Fruit fly (Drosophila melanogaster): ENCODE data around the gene Fkbp39.

The Fkbp39 gene

DNA sequence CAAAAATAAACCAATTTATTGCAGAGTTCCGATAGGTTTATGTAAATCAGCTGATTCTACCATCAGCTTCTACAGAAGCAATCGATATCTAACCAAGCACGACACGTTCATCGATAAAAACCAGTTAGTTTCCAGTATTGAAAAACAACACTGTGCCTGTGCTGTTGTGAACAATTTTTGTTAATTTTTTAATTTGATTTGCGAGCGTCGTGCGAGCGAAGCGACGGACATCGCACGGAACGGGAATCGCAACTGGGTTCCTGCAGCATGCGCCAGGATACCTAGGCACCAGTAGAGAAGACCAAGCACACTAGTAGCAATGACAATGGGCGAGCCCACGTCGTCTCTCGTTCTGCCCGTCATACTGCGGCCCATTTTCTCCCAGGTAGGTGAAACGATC lies 38.9 kb upstream of the Fkbp39 start, which contains the start of the genes Ccm3 and CG6136 (continued):
- TF ChIP-seq CG3281 (GFP tag; optimal IDR thresholded peaks at IDR 0.05) (peak; percentile 35), dysf (GFP tag; IDR thresholded peaks at IDR 0.05) (peak; percentile 43; the same call in 2 of the 3 replicates), maf-S (GFP tag; optimal IDR thresholded peaks at IDR 0.05) (no peak), Dp (GFP tag; optimal IDR thresholded peaks at IDR 0.05) (peak; percentile 52), pzg (GFP tag; optimal IDR thresholded peaks at IDR 0.05) (peak; percentile 86), luna (GFP tag; optimal IDR thresholded peaks at IDR 0.05) (peak; percentile 22), CG10147 (GFP tag; optimal IDR thresholded peaks at IDR 0.05) (peak; percentile 48), pb (GFP tag; optimal IDR thresholded peaks at IDR 0.05) (peak; percentile 23), hbn (GFP tag; IDR thresholded peaks at IDR 0.05; ENCODE audit: partially characterized antibody) (peak; percentile 89), CG11247 (GFP tag; IDR thresholded peaks at IDR 0.05) (peak; percentile 44; the same call in 1 of the 2 replicates), gce (GFP tag; IDR thresholded peaks at IDR 0.05) (no peak), CG16779 (GFP tag; IDR thresholded peaks at IDR 0.05) (no peak), NFAT (GFP tag; IDR thresholded peaks at IDR 0.05) (peak; percentile 61; the same call in 1 of the 2 replicates), sob (GFP tag; IDR thresholded peaks at IDR 0.05) (peak; percentile 84), Side (GFP tag; optimal IDR thresholded peaks at IDR 0.05) (peak; percentile 59), unpg (GFP tag; optimal IDR thresholded peaks at IDR 0.05) (peak; percentile 36), Dbx (GFP tag; IDR thresholded peaks at IDR 0.05) (peak; percentile 75), CG1603 (tag; optimal IDR thresholded peaks at IDR 0.05) (peak; percentile 68), CG2712 (tag; optimal IDR thresholded peaks at IDR 0.05) (peak; percentile 27), vvl (GFP tag; IDR thresholded peaks at IDR 0.05) (peak; percentile 91), hb (GFP tag; IDR thresholded peaks at IDR 0.05; ENCODE audit: partially characterized antibody) (peak; percentile 86), CG11695 (GFP tag; IDR thresholded peaks at IDR 0.05) (0 out of 3 replicates have a peak, but pooled peaks have one; percentile 23), Tbp (GFP tag; optimal IDR thresholded peaks at IDR 0.05) (no peak), CG17186 (GFP tag; optimal IDR thresholded peaks at IDR 0.05) (peak; percentile 52), Fer3 (tag; optimal IDR thresholded peaks at IDR 0.05) (peak; percentile 42), yki (optimal IDR thresholded peaks at IDR 0.05) (no peak), HmgD (GFP tag; optimal IDR thresholded peaks at IDR 0.05) (peak; percentile 49), CG1233 (GFP tag; optimal IDR thresholded peaks at IDR 0.05) (no peak), Sox102F (GFP tag; optimal IDR thresholded peaks at IDR 0.05) (no peak), CG32532 (GFP tag; IDR thresholded peaks at IDR 0.05) (peak; percentile 62), Elba2 (GFP tag; optimal IDR thresholded peaks at IDR 0.05) (peak; percentile 35), vnd (GFP tag; IDR thresholded peaks at IDR 0.05; ENCODE audit: partially characterized antibody) (peak; percentile 87), Fer1 (GFP tag; optimal IDR thresholded peaks at IDR 0.05) (peak; percentile 65), CG2116 (GFP tag; optimal IDR thresholded peaks at IDR 0.05) (peak; percentile 90), chinmo (GFP tag; IDR thresholded peaks at IDR 0.05; ENCODE audit: partially characterized antibody) (peak; percentile 88; the same call in 3 of the 4 replicates), Opbp (GFP tag; IDR thresholded peaks at IDR 0.05; ENCODE audit: partially characterized antibody) (peak; percentile 93), NK7.1 (GFP tag; optimal IDR thresholded peaks at IDR 0.05) (no peak), CG3163 (GFP tag; optimal IDR thresholded peaks at IDR 0.05) (peak; percentile 49), CG9932 (GFP tag; IDR thresholded peaks at IDR 0.05) (peak; percentile 81), Lpt (GFP tag; optimal IDR thresholded peaks at IDR 0.05) (no peak), CG1832 (GFP tag; optimal IDR thresholded peaks at IDR 0.05) (no peak), insv (GFP tag; optimal IDR thresholded peaks at IDR 0.05) (peak in 1 of 2 experiments; percentile 75), gcm (GFP tag; optimal IDR thresholded peaks at IDR 0.05) (peak; percentile 27), ind (GFP tag; optimal IDR thresholded peaks at IDR 0.05) (peak; percentile 19), croc (GFP tag; conservative IDR thresholded peaks at IDR 0.05) (no peak; the same call in 2 of the 3 replicates), CG2120 (GFP tag; optimal IDR thresholded peaks at IDR 0.05) (peak; percentile 72), Hr3 (GFP tag; optimal IDR thresholded peaks at IDR 0.05) (peak; percentile 12), ap (GFP tag; IDR thresholded peaks at IDR 0.05) (no peak), CrebB (tag; optimal IDR thresholded peaks at IDR 0.05) (peak; percentile 21), CG13894 (tag; optimal IDR thresholded peaks at IDR 0.05) (peak; percentile 45), bab2 (GFP tag; optimal IDR thresholded peaks at IDR 0.05) (peak; percentile 34)

Data from whole organism, embryonic.